Fruit fly (Drosophila melanogaster) whole organism, embryonic: ENCODE measurements around the gene Hecw.
A peak's percentile ranks its signal among the peaks of the same experiment; 100 is the strongest.

Experiments
- Atf3 ChIP-seq: fragments of 200-800 bp; sonication (Bioruptor generic); optimal IDR thresholded peaks from 3 replicates; lab custom pipeline; 2016; ENCODE audit warnings: missing biosample characterization, missing genetic modification characterization
- CG10147 ChIP-seq: fragments of 200-800 bp; sonication (Bioruptor generic); optimal IDR thresholded peaks from 2 replicates; lab custom pipeline; 2019; ENCODE audit warnings: missing biosample characterization, mild to moderate bottlenecking, missing genetic modification characterization, moderate library complexity
- CG10209 ChIP-seq: fragments of 200-800 bp; sonication (Bioruptor generic); optimal IDR thresholded peaks from 3 replicates; lab custom pipeline; 2017; ENCODE audit warnings: missing biosample characterization, mild to moderate bottlenecking, missing genetic modification characterization, missing genetic modification reagents
- CG10366 ChIP-seq: fragments of 200-800 bp; sonication (Bioruptor generic); IDR thresholded peaks from 2 replicates; pipeline ENCODE4 v1.3.6; 2022; ENCODE audit warnings: missing biosample characterization, missing genetic modification characterization
- CG10959 ChIP-seq: fragments of 200-800 bp; sonication (Bioruptor generic); IDR thresholded peaks from 2 replicates; pipeline ENCODE4 v1.3.6; 2022; ENCODE audit warnings: missing biosample characterization, missing genetic modification characterization
- CG11093 ChIP-seq: fragments of 200-800 bp; sonication (Bioruptor generic); IDR thresholded peaks from 3 replicates; pipeline ENCODE4 v1.3.6; 2022; ENCODE audit warnings: missing biosample characterization, missing genetic modification characterization
- CG11456 ChIP-seq: fragments of 200-800 bp; sonication (Bioruptor generic); IDR thresholded peaks from 3 replicates; pipeline ENCODE4 v1.3.6; 2022; ENCODE audit warnings: missing biosample characterization, missing genetic modification characterization
- CG15011 ChIP-seq: fragments of 200-800 bp; sonication (Bioruptor generic); optimal IDR thresholded peaks from 3 replicates; lab custom pipeline; 2018; ENCODE audit warnings: missing biosample characterization, mild to moderate bottlenecking, missing genetic modification characterization
- CG16779 ChIP-seq: fragments of 200-800 bp; sonication (Bioruptor generic); IDR thresholded peaks from 2 replicates; pipeline ENCODE4 v1.3.6; 2022; ENCODE audit warnings: missing biosample characterization, missing genetic modification characterization
- CG17328 ChIP-seq: fragments of 200-800 bp; sonication (Bioruptor generic); IDR thresholded peaks from 2 replicates; pipeline ENCODE4 v1.3.6; 2022; ENCODE audit warnings: missing biosample characterization, missing genetic modification characterization
- CG17829 ChIP-seq: fragments of 200-800 bp; optimal IDR thresholded peaks from 2 replicates; lab custom pipeline; 2019; ENCODE audit warnings: missing biosample characterization, mild to moderate bottlenecking, missing genetic modification characterization, moderate library complexity
- CG18599 ChIP-seq: fragments of 200-800 bp; sonication (Bioruptor generic); optimal IDR thresholded peaks from 3 replicates; lab custom pipeline; 2017; ENCODE audit warnings: missing biosample characterization, missing genetic modification characterization, mild to moderate bottlenecking, moderate library complexity, missing genetic modification reagents
- CG30403 ChIP-seq: fragments of 200-800 bp; sonication (Bioruptor generic); optimal IDR thresholded peaks from 3 replicates; lab custom pipeline; 2016; ENCODE audit warnings: missing biosample characterization, missing genetic modification characterization
- CG30431 ChIP-seq: fragments of 200-800 bp; sonication (Bioruptor generic); optimal IDR thresholded peaks from 2 replicates; lab custom pipeline; 2017; ENCODE audit warnings: missing biosample characterization, missing genetic modification characterization
- CG31365 ChIP-seq: fragments of 200-800 bp; sonication (Bioruptor generic); optimal IDR thresholded peaks from 2 replicates; lab custom pipeline; 2018; ENCODE audit warnings: missing biosample characterization, mild to moderate bottlenecking, missing genetic modification characterization
- CG31388 ChIP-seq: fragments of 200-800 bp; sonication (Bioruptor generic); optimal IDR thresholded peaks from 2 replicates; lab custom pipeline; 2016; ENCODE audit warnings: missing biosample characterization, missing genetic modification characterization
- CG3281 ChIP-seq: fragments of 200-800 bp; sonication (Bioruptor generic); optimal IDR thresholded peaks from 3 replicates; lab custom pipeline; 2017; ENCODE audit warnings: missing biosample characterization, mild to moderate bottlenecking, missing genetic modification characterization
- CG3726 ChIP-seq: fragments of 200-800 bp; sonication (Bioruptor generic); IDR thresholded peaks from 3 replicates; pipeline ENCODE4, ENCODE4 v1.3.6; 2022; ENCODE audit warnings: missing biosample characterization, missing genetic modification characterization
- CG3838 ChIP-seq: fragments of 200-800 bp; sonication (Bioruptor generic); optimal IDR thresholded peaks from 3 replicates; lab custom pipeline; 2016; ENCODE audit warnings: missing biosample characterization, missing genetic modification characterization
- CG42726 ChIP-seq: fragments of 200-800 bp; sonication (Bioruptor generic); IDR thresholded peaks from 2 replicates; pipeline ENCODE4 v1.3.6; 2022; ENCODE audit warnings: missing biosample characterization, missing genetic modification characterization; ENCODE audit not compliant: partially characterized antibody
- CG5953 ChIP-seq: fragments of 200-800 bp; sonication (Bioruptor generic); IDR thresholded peaks from 2 replicates; pipeline ENCODE4 v1.3.6; 2022; ENCODE audit warnings: missing biosample characterization, missing genetic modification characterization
- CG6765 ChIP-seq: fragments of 200-800 bp; sonication (Bioruptor generic); optimal IDR thresholded peaks from 3 replicates; lab custom pipeline; 2017; ENCODE audit warnings: missing biosample characterization, mild to moderate bottlenecking, missing genetic modification characterization
- CG7745 ChIP-seq: fragments of 200-800 bp; sonication (Bioruptor generic); optimal IDR thresholded peaks from 2 replicates; lab custom pipeline; 2018; ENCODE audit warnings: missing biosample characterization, mild to moderate bottlenecking, missing genetic modification characterization, moderate library complexity
- D ChIP-seq, 2 experiments: fragments of 200-800 bp in 1 of 2; fragments of >200 bp in 1 of 2; sonication (Bioruptor generic) in 1 of 2; optimal IDR thresholded peaks; 2 replicates in 1 of 2; 3 replicates in 1 of 2; lab custom pipeline; 2017; ENCODE audit warnings: mild to moderate bottlenecking in 1 of 2, missing biosample characterization in 1 of 2, missing genetic modification characterization in 1 of 2, missing genetic modification reagents in 1 of 2
- Doc3 ChIP-seq: fragments of 200-800 bp; sonication (Bioruptor generic); IDR thresholded peaks from 3 replicates; pipeline ENCODE4 v1.3.6; 2022; ENCODE audit warnings: missing biosample characterization, missing genetic modification characterization; ENCODE audit not compliant: partially characterized antibody
- Hr39 ChIP-seq: fragments of >200 bp; optimal IDR thresholded peaks from 2 replicates; lab custom pipeline; 2017
- Med ChIP-seq: fragments of 200-800 bp; sonication (Bioruptor generic); peaks from one replicate; lab custom pipeline; 2016; ENCODE audit warnings: missing biosample characterization, missing genetic modification characterization, mild to moderate bottlenecking, inconsistent platforms, moderate library complexity
- Myb ChIP-seq: fragments of 200-800 bp; sonication (Bioruptor generic); optimal IDR thresholded peaks from 2 replicates; lab custom pipeline; 2016; ENCODE audit warnings: missing biosample characterization, missing genetic modification characterization
- Optix ChIP-seq: fragments of 200-800 bp; sonication (Bioruptor generic); IDR thresholded peaks from 3 replicates; pipeline ENCODE4 v1.3.6; 2022; ENCODE audit warnings: missing biosample characterization, missing genetic modification characterization
- Scr ChIP-seq: fragments of 200-800 bp; sonication (Bioruptor generic); IDR thresholded peaks from 2 replicates; pipeline ENCODE4 v1.3.6; 2022; ENCODE audit warnings: missing biosample characterization, missing genetic modification characterization; ENCODE audit not compliant: partially characterized antibody
- Six4 ChIP-seq: fragments of 200-800 bp; sonication (Bioruptor generic); optimal IDR thresholded peaks from 2 replicates; lab custom pipeline; 2016; ENCODE audit warnings: missing biosample characterization, missing genetic modification characterization
- Sox100B ChIP-seq: fragments of 200-800 bp; sonication (Bioruptor generic); optimal IDR thresholded peaks from 3 replicates; lab custom pipeline; 2018; ENCODE audit warnings: missing biosample characterization, mild to moderate bottlenecking, missing genetic modification characterization
- Sry-β ChIP-seq: fragments of 200-800 bp; sonication (Bioruptor generic); optimal IDR thresholded peaks from 2 replicates; lab custom pipeline; 2018; ENCODE audit warnings: missing biosample characterization, mild to moderate bottlenecking, missing genetic modification characterization, moderate library complexity
- al ChIP-seq: fragments of 200-800 bp; sonication (Bioruptor generic); IDR thresholded peaks from 2 replicates; pipeline ENCODE4 v1.3.6; 2022; ENCODE audit warnings: missing biosample characterization, missing genetic modification characterization
- ato ChIP-seq: fragments of 200-800 bp; sonication (Bioruptor generic); IDR thresholded peaks from 2 replicates; pipeline ENCODE4 v1.3.6; 2022; ENCODE audit warnings: missing biosample characterization, missing genetic modification characterization; ENCODE audit not compliant: partially characterized antibody
- az2 ChIP-seq: fragments of 200-800 bp; sonication (Bioruptor generic); optimal IDR thresholded peaks from 3 replicates; lab custom pipeline; 2016; ENCODE audit warnings: missing biosample characterization, missing genetic modification characterization
- dmrt11E ChIP-seq: fragments of 200-800 bp; sonication (Bioruptor generic); optimal IDR thresholded peaks from 3 replicates; lab custom pipeline; 2018; ENCODE audit warnings: missing biosample characterization, mild to moderate bottlenecking, missing genetic modification characterization, moderate library complexity
- ems ChIP-seq: fragments of 200-800 bp; sonication (Bioruptor generic); optimal IDR thresholded peaks from 3 replicates; lab custom pipeline; 2016; ENCODE audit warnings: missing biosample characterization, missing genetic modification characterization
- eve ChIP-seq, 2 experiments: fragments of >200 bp; optimal IDR thresholded peaks; 2 replicates each; lab custom pipeline; 2017; ENCODE audit warnings: missing biosample characterization in 2 of 2, missing genetic modification characterization in 2 of 2
- gem ChIP-seq: fragments of 200-800 bp; sonication (Bioruptor generic); optimal IDR thresholded peaks from 2 replicates; lab custom pipeline; 2019; ENCODE audit warnings: missing biosample characterization, mild to moderate bottlenecking, missing genetic modification characterization, moderate library complexity
- grn ChIP-seq: fragments of 200-800 bp; sonication (Bioruptor generic); optimal IDR thresholded peaks from 3 replicates; lab custom pipeline; 2017; ENCODE audit warnings: missing biosample characterization, missing genetic modification characterization
- gro ChIP-seq: fragments of 200-800 bp; sonication (Bioruptor generic); optimal IDR thresholded peaks from 2 replicates; lab custom pipeline; 2016; ENCODE audit warnings: missing biosample characterization, missing genetic modification characterization
- mam ChIP-seq: fragments of 200-800 bp; sonication (Bioruptor generic); optimal IDR thresholded peaks from 3 replicates; lab custom pipeline; 2016; ENCODE audit warnings: missing biosample characterization, missing genetic modification characterization
- nmo ChIP-seq: fragments of 200-800 bp; sonication (Bioruptor generic); optimal IDR thresholded peaks from 2 replicates; lab custom pipeline; 2018; ENCODE audit warnings: missing biosample characterization, mild to moderate bottlenecking, missing genetic modification characterization, moderate library complexity
- otp ChIP-seq: fragments of 200-800 bp; sonication (Bioruptor generic); IDR thresholded peaks from 3 replicates; pipeline ENCODE4, ENCODE4 v1.3.6; 2022; ENCODE audit warnings: missing biosample characterization, missing genetic modification characterization
- repo ChIP-seq: fragments of 200-800 bp; sonication (Bioruptor generic); optimal IDR thresholded peaks from 2 replicates; lab custom pipeline; 2016; ENCODE audit warnings: missing biosample characterization, missing genetic modification characterization
- shn ChIP-seq: fragments of 200-800 bp; sonication (Bioruptor generic); optimal IDR thresholded peaks from 3 replicates; lab custom pipeline; 2016; ENCODE audit warnings: missing biosample characterization, missing genetic modification characterization
- tap ChIP-seq: fragments of 200-800 bp; optimal IDR thresholded peaks from 3 replicates; lab custom pipeline; 2019; ENCODE audit warnings: missing biosample characterization, mild to moderate bottlenecking, missing genetic modification characterization, moderate library complexity
- zen ChIP-seq: fragments of 200-800 bp; sonication (Bioruptor generic); optimal IDR thresholded peaks from 3 replicates; lab custom pipeline; 2018; ENCODE audit warnings: missing biosample characterization, mild to moderate bottlenecking, missing genetic modification characterization, moderate library complexity

Hecw gene

DNA sequence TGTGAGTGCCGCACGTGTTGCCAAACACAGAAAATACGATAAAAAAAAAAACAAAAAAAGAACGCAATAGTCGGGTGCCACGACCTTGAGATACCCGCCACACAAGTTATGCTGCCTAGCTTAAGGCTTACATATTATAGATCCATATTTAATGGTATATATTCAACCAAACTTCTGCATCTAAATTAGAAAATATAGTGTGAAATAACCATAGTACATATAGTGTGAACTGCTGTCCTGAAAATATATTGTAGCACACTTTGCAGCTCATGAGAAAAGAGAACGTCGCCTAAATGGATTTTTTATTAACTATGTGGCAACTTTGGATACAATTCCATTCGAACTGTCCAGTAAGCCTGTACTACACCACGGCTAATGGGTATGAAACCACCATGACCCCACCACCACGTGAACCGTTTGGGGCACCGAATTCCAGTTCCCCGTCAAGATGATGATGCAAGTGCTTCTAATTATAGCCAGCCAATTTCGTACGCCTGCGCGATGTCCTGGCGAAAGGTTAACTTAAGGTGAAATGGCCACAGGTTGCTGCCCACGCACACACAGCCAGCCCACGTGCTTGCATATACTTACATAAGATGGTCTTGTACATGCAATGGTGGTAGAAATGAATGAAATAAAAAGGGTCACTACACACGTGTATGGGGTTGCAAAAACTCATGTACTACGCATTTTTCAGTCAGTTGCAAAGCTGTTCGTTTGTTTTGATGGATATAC is 8.5 kb upstream of the Hecw start (continued):
- peak; percentile 44 for TF ChIP-seq tap (tag; lab: Kevin White, UChicago)
- TF ChIP-seq CG31388: no peak
- TF ChIP-seq CG3281 (GFP tag; lab: Kevin White, UChicago): peak; percentile 78
- no peak for TF ChIP-seq Sry-β (GFP tag; lab: Kevin White, UChicago)
- peak; percentile 89 for TF ChIP-seq nmo (GFP tag; lab: Kevin White, UChicago)
- peak; percentile 31 for TF ChIP-seq CG31365
- peak; percentile 86 for TF ChIP-seq mam
- TF ChIP-seq CG6765 (GFP tag; lab: Kevin White, UChicago): peak; percentile 71
- TF ChIP-seq CG11456 (GFP tag; lab: Robert Waterston, UW): peak; percentile 70; the same call in 2 of the 3 replicates
- no peak for TF ChIP-seq Scr
- peak; percentile 79 for TF ChIP-seq CG10209 (GFP tag; lab: Kevin White, UChicago)
- peak; percentile 46 for TF ChIP-seq Atf3
- TF ChIP-seq al (GFP tag; lab: Robert Waterston, UW): peak; percentile 51; the same call in 1 of the 2 replicates
- TF ChIP-seq CG3726 (GFP tag; lab: Robert Waterston, UW): no peak
- TF ChIP-seq ato: no peak
- peak; percentile 42; the same call in 1 of the 2 replicates for TF ChIP-seq CG10959 (GFP tag; lab: Robert Waterston, UW)
- peak; percentile 54 for TF ChIP-seq shn (GFP tag; lab: Kevin White, UChicago)
- peak; percentile 85 for TF ChIP-seq gem
- no peak for TF ChIP-seq D (optimal IDR thresholded peaks at IDR 0.05; lab: Kevin White, UChicago)
- peak; percentile 60 for TF ChIP-seq D (GFP tag; optimal IDR thresholded peaks at IDR 0.05; lab: Kevin White, UChicago)
- TF ChIP-seq CG10366 (GFP tag; lab: Robert Waterston, UW): peak; percentile 59
- peak; percentile 65 for TF ChIP-seq CG17829 (tag; lab: Kevin White, UChicago)
- peak; percentile 23 for TF ChIP-seq dmrt11E
- peak; percentile 82 for TF ChIP-seq CG30403 (GFP tag; lab: Kevin White, UChicago)
- TF ChIP-seq CG5953 (GFP tag; lab: Robert Waterston, UW): no peak
- peak; percentile 71 for TF ChIP-seq CG11093
- no peak for TF ChIP-seq Myb (GFP tag; lab: Kevin White, UChicago)
- peak; percentile 94 for TF ChIP-seq Med (GFP tag; lab: Kevin White, UChicago)
- TF ChIP-seq az2: peak; percentile 76
- no peak for TF ChIP-seq eve (GFP tag; optimal IDR thresholded peaks at IDR 0.05; lab: Kevin White, UChicago)
- TF ChIP-seq CG18599: peak; percentile 90
- peak; percentile 67 for TF ChIP-seq repo (GFP tag; lab: Kevin White, UChicago)
- no peak for TF ChIP-seq Hr39 (lab: Kevin White, UChicago)
- no peak for TF ChIP-seq otp (GFP tag; lab: Robert Waterston, UW)
- TF ChIP-seq grn (GFP tag; lab: Kevin White, UChicago): peak; percentile 24
- peak; percentile 74 for TF ChIP-seq ems (GFP tag; lab: Kevin White, UChicago)
- TF ChIP-seq CG17328 (GFP tag; lab: Robert Waterston, UW): peak; percentile 33; the same call in 1 of the 2 replicates
- no peak for TF ChIP-seq CG16779
- TF ChIP-seq CG30431: peak; percentile 64
- TF ChIP-seq gro (GFP tag; lab: Kevin White, UChicago): peak; percentile 79
- TF ChIP-seq Optix (GFP tag; lab: Robert Waterston, UW): peak; percentile 45; the same call in 1 of the 3 replicates
- TF ChIP-seq CG42726: no peak
- TF ChIP-seq CG3838 (GFP tag; lab: Kevin White, UChicago): peak; percentile 42
- TF ChIP-seq Six4 (GFP tag; lab: Kevin White, UChicago): peak; percentile 61
- no peak for TF ChIP-seq CG7745 (tag; lab: Kevin White, UChicago)
- no peak for TF ChIP-seq Sox100B (GFP tag; lab: Kevin White, UChicago)
- peak; percentile 60 for TF ChIP-seq zen
- TF ChIP-seq CG10147 (GFP tag; lab: Kevin White, UChicago): peak; percentile 78
- no peak for TF ChIP-seq Doc3 (GFP tag; lab: Robert Waterston, UW)
- no peak for TF ChIP-seq CG15011
